Fruit fly (Drosophila melanogaster) whole organism, embryonic: Measurements from ENCODE around the gene Nckx30C.

Experiments used
- B-H1 ChIP-seq: fragments of 200-800 bp; sonication (Bioruptor generic); IDR thresholded peaks from 3 replicates; pipeline ENCODE4 v1.3.6; 2022; ENCODE audit warnings: missing biosample characterization, missing genetic modification characterization
- Bdp1 ChIP-seq: fragments of 200-800 bp; sonication (Bioruptor generic); optimal IDR thresholded peaks from 3 replicates; lab custom pipeline; 2016; ENCODE audit warnings: missing biosample characterization, missing genetic modification characterization
- CG13624 ChIP-seq: fragments of 200-800 bp; sonication (Bioruptor generic); optimal IDR thresholded peaks from 2 replicates; lab custom pipeline; 2016; ENCODE audit warnings: missing biosample characterization, missing genetic modification characterization
- CG8478 ChIP-seq: fragments of >200 bp; optimal IDR thresholded peaks from 2 replicates; lab custom pipeline; 2018
- Dek ChIP-seq: fragments of 200-800 bp; sonication (Bioruptor generic); optimal IDR thresholded peaks from 3 replicates; lab custom pipeline; 2019; ENCODE audit warnings: missing biosample characterization, mild to moderate bottlenecking, missing genetic modification characterization, moderate library complexity
- Neu2 ChIP-seq: fragments of 200-800 bp; sonication (Bioruptor generic); optimal IDR thresholded peaks from 3 replicates; lab custom pipeline; 2016; ENCODE audit warnings: missing biosample characterization, missing genetic modification characterization, borderline replicate concordance
- Pdp1 ChIP-seq, 2 experiments: fragments of 200-800 bp; sonication (Bioruptor generic); optimal IDR thresholded peaks; 3 replicates each; lab custom pipeline; 2016; ENCODE audit warnings: missing biosample characterization in 2 of 2, missing genetic modification characterization in 2 of 2, mild to moderate bottlenecking in 1 of 2, moderate library complexity in 1 of 2
- az2 ChIP-seq: fragments of 200-800 bp; sonication (Bioruptor generic); optimal IDR thresholded peaks from 3 replicates; lab custom pipeline; 2016; ENCODE audit warnings: missing biosample characterization, missing genetic modification characterization
- bcd ChIP-seq: fragments of 200-800 bp; sonication (Bioruptor generic); optimal IDR thresholded peaks from 2 replicates; lab custom pipeline; 2017; ENCODE audit warnings: missing biosample characterization, mild to moderate bottlenecking, missing genetic modification characterization
- br ChIP-seq: fragments of >200 bp; optimal IDR thresholded peaks from 2 replicates; lab custom pipeline; 2017
- chn ChIP-seq: fragments of 200-800 bp; sonication (Bioruptor generic); optimal IDR thresholded peaks from 2 replicates; lab custom pipeline; 2016; ENCODE audit warnings: missing biosample characterization, missing genetic modification characterization
- odd ChIP-seq: fragments of 200-800 bp; sonication (Bioruptor generic); optimal IDR thresholded peaks from 2 replicates; lab custom pipeline; 2017; ENCODE audit warnings: missing biosample characterization, mild to moderate bottlenecking, missing genetic modification characterization
- otp ChIP-seq: fragments of 200-800 bp; sonication (Bioruptor generic); IDR thresholded peaks from 3 replicates; pipeline ENCODE4, ENCODE4 v1.3.6; 2022; ENCODE audit warnings: missing biosample characterization, missing genetic modification characterization
- tap ChIP-seq: fragments of 200-800 bp; optimal IDR thresholded peaks from 3 replicates; lab custom pipeline; 2019; ENCODE audit warnings: missing biosample characterization, mild to moderate bottlenecking, missing genetic modification characterization, moderate library complexity

dm6 chr2L:9677101-9677500 lies 69.2 kb downstream of the Nckx30C start:
- TF ChIP-seq CG8478 (lab: Kevin White, UChicago): no peak
- TF ChIP-seq az2: no peak
- no peak for TF ChIP-seq bcd (GFP tag; lab: Kevin White, UChicago)
- no peak for TF ChIP-seq chn (GFP tag; lab: Kevin White, UChicago)
- TF ChIP-seq CG13624: no peak
- no peak for TF ChIP-seq tap (tag; lab: Kevin White, UChicago)
- no peak for TF ChIP-seq B-H1 (GFP tag; lab: Robert Waterston, UW)
- no peak for TF ChIP-seq Bdp1 (GFP tag; lab: Kevin White, UChicago)
- no peak for TF ChIP-seq otp (GFP tag; lab: Robert Waterston, UW)
- no peak for TF ChIP-seq Neu2 (GFP tag; lab: Kevin White, UChicago)
- no peak for TF ChIP-seq Dek (tag; lab: Kevin White, UChicago)
- TF ChIP-seq Pdp1 (GFP tag; optimal IDR thresholded peaks at IDR 0.05; lab: Kevin White, UChicago): peak in 1 of 2 experiments; percentile 89
- TF ChIP-seq odd (GFP tag; lab: Kevin White, UChicago): no peak
- no peak for TF ChIP-seq br
